Worm (Caenorhabditis elegans) whole organism, L4 larva: ENCODE data around the gene cyn-13.
A peak's percentile ranks its signal among the peaks of the same experiment; 100 is the strongest.
"Not testable (repeated sequence)": the region's sequence is repeated elsewhere in the genome, so short reads cannot be mapped to it uniquely, and the experiment has no call there.

ENCODE experiments used
- D1046.2 ChIP-seq: fragments of 200-800 bp; sonication (Bioruptor generic); IDR thresholded peaks from 2 replicates; pipeline ENCODE4 v1.3.6; 2022; ENCODE audit warnings: missing genetic modification characterization, missing compliant biosample characterization
- F10B5.3 ChIP-seq: sonication (generic microtip); optimal IDR thresholded peaks from 2 replicates; lab custom pipeline; 2016; ENCODE audit warnings: mild to moderate bottlenecking, missing genetic modification characterization, missing compliant biosample characterization
- F44E2.7 ChIP-seq: fragments of 200-800 bp; sonication (Bioruptor generic); IDR thresholded peaks from 2 replicates; pipeline ENCODE4 v2.1.2; 2022; ENCODE audit warnings: missing genetic modification characterization, missing compliant biosample characterization
- R02D3.7 ChIP-seq: fragments of 150-350 bp; sonication (generic microtip); optimal IDR thresholded peaks from 3 replicates; lab custom pipeline; 2014; ENCODE audit warnings: missing biosample characterization, missing genetic modification characterization
- T26A8.4 ChIP-seq: fragments of 200-800 bp; sonication (Bioruptor generic); IDR thresholded peaks from 2 replicates; pipeline ENCODE4 v1.3.6; 2022; ENCODE audit warnings: missing genetic modification characterization, missing compliant biosample characterization
- Y48G9A.11 ChIP-seq: fragments of 200-800 bp; sonication (Bioruptor generic); IDR thresholded peaks from 2 replicates; pipeline ENCODE4 v1.3.6; 2022; ENCODE audit warnings: missing genetic modification reagents, missing genetic modification characterization, missing compliant biosample characterization
- ZK337.2 ChIP-seq: fragments of 200-800 bp; sonication (Bioruptor generic); IDR thresholded peaks from 2 replicates; pipeline ENCODE4 v1.3.6; 2022; ENCODE audit warnings: missing genetic modification reagents, missing genetic modification characterization, missing compliant biosample characterization
- aly-2 ChIP-seq: sonication (generic microtip); optimal IDR thresholded peaks from 2 replicates; lab custom pipeline; 2018; ENCODE audit warnings: missing biosample characterization, missing genetic modification characterization
- ama-1 ChIP-seq: fragments of 150-350 bp; optimal IDR thresholded peaks from 2 replicates; lab custom pipeline; 2014; ENCODE audit warnings: inconsistent platforms, mixed read lengths
- attf-4 ChIP-seq: sonication (generic microtip); optimal IDR thresholded peaks from 3 replicates; lab custom pipeline; 2017; ENCODE audit warnings: missing biosample characterization, missing genetic modification characterization
- ceh-28 ChIP-seq: fragments of 150-350 bp; optimal IDR thresholded peaks from 2 replicates; lab custom pipeline; 2014; ENCODE audit warnings: missing biosample characterization, missing genetic modification reagents, missing genetic modification characterization
- ceh-32 ChIP-seq: sonication (generic microtip); optimal IDR thresholded peaks from 2 replicates; lab custom pipeline; 2016; ENCODE audit warnings: mild to moderate bottlenecking, missing genetic modification characterization, missing compliant biosample characterization; ENCODE audit not compliant: poor library complexity
- ceh-44 ChIP-seq: fragments of 200-800 bp; sonication (Bioruptor generic); IDR thresholded peaks from 2 replicates; pipeline ENCODE4 v1.3.6; 2022; ENCODE audit warnings: missing genetic modification reagents, missing genetic modification characterization, missing compliant biosample characterization
- cey-2 ChIP-seq: sonication (generic microtip); optimal IDR thresholded peaks from 3 replicates; lab custom pipeline; 2017; ENCODE audit warnings: missing genetic modification characterization, mild to moderate bottlenecking, missing compliant biosample characterization, antibody characterized with exemption, borderline replicate concordance; ENCODE audit not compliant: insufficient read depth
- daf-16 ChIP-seq, 3 experiments: sonication (generic microtip); optimal IDR thresholded peaks; 2 replicates each; lab custom pipeline; 2016 to 2017; ENCODE audit warnings: missing genetic modification characterization in 3 of 3, missing genetic modification reagents in 3 of 3, mild to moderate bottlenecking in 2 of 3, missing compliant biosample characterization in 2 of 3, missing biosample characterization in 1 of 3, moderate library complexity in 1 of 3
- dmd-6 ChIP-seq: fragments of 200-800 bp; sonication (Bioruptor generic); IDR thresholded peaks from 2 replicates; pipeline ENCODE4 v1.3.6; 2022; ENCODE audit warnings: missing genetic modification reagents, missing genetic modification characterization, missing compliant biosample characterization
- dpl-1 ChIP-seq: fragments of 150-350 bp; optimal IDR thresholded peaks from 2 replicates; lab custom pipeline; 2014; ENCODE audit warnings: missing biosample characterization, missing genetic modification reagents, missing genetic modification characterization
- dve-1 ChIP-seq: sonication (generic microtip); optimal IDR thresholded peaks from 2 replicates; lab custom pipeline; 2017; ENCODE audit warnings: antibody characterized with exemption, mild to moderate bottlenecking, missing genetic modification characterization, missing compliant biosample characterization; ENCODE audit not compliant: insufficient read depth
- fkh-10 ChIP-seq: fragments of 150-350 bp; optimal IDR thresholded peaks from 2 replicates; lab custom pipeline; 2014; ENCODE audit warnings: missing biosample characterization, missing genetic modification reagents, missing genetic modification characterization
- fos-1 ChIP-seq: fragments of 150-350 bp; optimal IDR thresholded peaks from 2 replicates; lab custom pipeline; 2014; ENCODE audit warnings: missing biosample characterization, missing genetic modification characterization
- gei-8 ChIP-seq: fragments of 200-800 bp; sonication (Bioruptor generic); optimal IDR thresholded peaks from 2 replicates; lab custom pipeline; 2018; ENCODE audit warnings: mild to moderate bottlenecking, missing genetic modification characterization, missing compliant biosample characterization
- hlh-30 ChIP-seq: sonication (generic microtip); optimal IDR thresholded peaks from 2 replicates; lab custom pipeline; 2017; ENCODE audit warnings: antibody characterized with exemption, mild to moderate bottlenecking, missing genetic modification characterization, missing compliant biosample characterization; ENCODE audit not compliant: insufficient read depth
- lim-7 ChIP-seq: fragments of 200-800 bp; sonication (Bioruptor generic); IDR thresholded peaks from 2 replicates; pipeline ENCODE4 v1.3.6; 2022; ENCODE audit warnings: missing genetic modification characterization, missing compliant biosample characterization
- lin-29 ChIP-seq: fragments of 200-800 bp; sonication (Bioruptor generic); IDR thresholded peaks from 2 replicates; pipeline ENCODE4 v1.3.6; 2022; ENCODE audit warnings: missing genetic modification reagents, missing genetic modification characterization, missing compliant biosample characterization
- lir-3 ChIP-seq: sonication (generic microtip); optimal IDR thresholded peaks from 2 replicates; lab custom pipeline; 2016; ENCODE audit warnings: mild to moderate bottlenecking, missing genetic modification characterization, missing compliant biosample characterization
- lsy-2 ChIP-seq, 2 experiments: fragments of 150-350 bp in 1 of 2; sonication (generic microtip) in 1 of 2; optimal IDR thresholded peaks; 2 replicates each; lab custom pipeline; 2014 to 2017; ENCODE audit warnings: missing biosample characterization in 2 of 2, missing genetic modification characterization in 2 of 2
- madf-9 ChIP-seq: fragments of 200-800 bp; sonication (Bioruptor generic); conservative IDR thresholded peaks from 2 replicates; pipeline ENCODE4 v1.3.6; 2022; ENCODE audit warnings: missing genetic modification reagents, missing genetic modification characterization, missing compliant biosample characterization
- mdt-29 ChIP-seq: fragments of 200-800 bp; sonication (Bioruptor generic); IDR thresholded peaks from 2 replicates; pipeline ENCODE4 v1.3.6; 2022; ENCODE audit warnings: missing genetic modification reagents, missing genetic modification characterization, missing compliant biosample characterization
- mes-2 ChIP-seq: sonication (generic microtip); optimal IDR thresholded peaks from 2 replicates; lab custom pipeline; 2016; ENCODE audit warnings: missing genotype, mild to moderate bottlenecking, missing genetic modification characterization, missing compliant biosample characterization; ENCODE audit not compliant: poor library complexity, severe bottlenecking
- mxl-3 ChIP-seq: fragments of 200-800 bp; sonication (Bioruptor generic); optimal IDR thresholded peaks from 2 replicates; lab custom pipeline; 2018; ENCODE audit warnings: mild to moderate bottlenecking, missing genetic modification characterization, missing compliant biosample characterization
- nhr-11 ChIP-seq: fragments of 150-350 bp; optimal IDR thresholded peaks from 2 replicates; lab custom pipeline; 2014; ENCODE audit warnings: missing biosample characterization, missing genetic modification characterization
- nhr-25 ChIP-seq: sonication (generic microtip); optimal IDR thresholded peaks from 2 replicates; lab custom pipeline; 2017; ENCODE audit warnings: missing genetic modification characterization, mild to moderate bottlenecking, missing compliant biosample characterization, antibody characterized with exemption, moderate library complexity, borderline replicate concordance; ENCODE audit not compliant: insufficient read depth
- nhr-48 ChIP-seq: sonication (generic microtip); optimal IDR thresholded peaks from 2 replicates; lab custom pipeline; 2016; ENCODE audit warnings: mild to moderate bottlenecking, missing genetic modification characterization, missing compliant biosample characterization
- nhr-6 ChIP-seq: fragments of 150-350 bp; optimal IDR thresholded peaks from 2 replicates; lab custom pipeline; 2014; ENCODE audit warnings: missing biosample characterization, missing genetic modification characterization
- nhr-76 ChIP-seq: fragments of 150-350 bp; optimal IDR thresholded peaks from 2 replicates; lab custom pipeline; 2014; ENCODE audit warnings: missing biosample characterization, missing genetic modification characterization
- nhr-77 ChIP-seq: fragments of 150-350 bp; optimal IDR thresholded peaks from 2 replicates; lab custom pipeline; 2014; ENCODE audit warnings: missing biosample characterization, missing genetic modification characterization
- snpc-1.2 ChIP-seq: fragments of 200-800 bp; sonication (Bioruptor generic); IDR thresholded peaks from 2 replicates; pipeline ENCODE4 v1.3.6; 2022; ENCODE audit warnings: missing genetic modification reagents, missing genetic modification characterization, missing compliant biosample characterization

cyn-13 gene

DNA sequence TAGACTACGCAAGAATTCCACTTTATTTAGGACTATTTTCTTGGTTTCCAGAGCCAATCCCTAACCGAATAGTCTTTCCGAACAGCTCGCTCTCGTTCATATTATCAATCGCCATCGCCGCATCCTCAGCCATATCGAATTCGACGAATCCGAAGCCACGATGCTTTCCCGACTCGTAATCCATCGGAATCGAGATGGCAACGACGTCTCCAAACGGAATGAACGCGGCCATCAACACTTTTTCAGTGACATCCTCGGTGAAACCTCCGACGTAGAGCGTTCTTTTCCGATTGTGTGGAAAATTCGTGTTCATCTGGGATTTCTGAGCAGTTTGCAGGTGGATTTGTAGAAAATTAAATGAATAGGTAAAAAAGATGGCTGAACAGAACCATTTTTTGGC is at the start of gene cyn-13:
cyn-13 (minus strand) TSS at position 313 of the 400 bp plus-strand sequence.
- TF ChIP-seq ZK337.2 (GFP tag; lab: Robert Waterston, UW) (no peak), D1046.2 (GFP tag; lab: Robert Waterston, UW) (0 out of 2 replicates have a peak, but pooled peaks have one; percentile 54), lsy-2 (tag; optimal IDR thresholded peaks at IDR 0.05; lab: Kevin White, UChicago) (no peak), nhr-77 (tag; lab: Kevin White, UChicago) (no peak), nhr-48 (tag; lab: Kevin White, UChicago) (no peak), ama-1 (lab: Kevin White, UChicago) (peak; percentile 73), nhr-11 (tag; lab: Kevin White, UChicago) (no peak), Y48G9A.11 (peak; percentile 47; the same call in 1 of the 2 replicates), attf-4 (tag; lab: Kevin White, UChicago) (no peak), mdt-29 (GFP tag; lab: Robert Waterston, UW) (0 out of 2 replicates have a peak, but pooled peaks have one; percentile 12), snpc-1.2 (GFP tag; lab: Robert Waterston, UW) (peak; percentile 22; the same call in 1 of the 2 replicates), lir-3 (tag; lab: Kevin White, UChicago) (no peak), nhr-76 (tag; lab: Kevin White, UChicago) (no peak), lim-7 (GFP tag; lab: Robert Waterston, UW) (0 out of 2 replicates have a peak, but pooled peaks have one; percentile 53), ceh-44 (GFP tag; lab: Robert Waterston, UW) (no peak), F44E2.7 (GFP tag; lab: Robert Waterston, UW) (no peak), aly-2 (no peak), ceh-32 (tag; lab: Kevin White, UChicago) (no peak), T26A8.4 (GFP tag; lab: Robert Waterston, UW) (no peak), F10B5.3 (no peak), gei-8 (GFP tag; lab: Kevin White, UChicago) (no peak)

DNA sequence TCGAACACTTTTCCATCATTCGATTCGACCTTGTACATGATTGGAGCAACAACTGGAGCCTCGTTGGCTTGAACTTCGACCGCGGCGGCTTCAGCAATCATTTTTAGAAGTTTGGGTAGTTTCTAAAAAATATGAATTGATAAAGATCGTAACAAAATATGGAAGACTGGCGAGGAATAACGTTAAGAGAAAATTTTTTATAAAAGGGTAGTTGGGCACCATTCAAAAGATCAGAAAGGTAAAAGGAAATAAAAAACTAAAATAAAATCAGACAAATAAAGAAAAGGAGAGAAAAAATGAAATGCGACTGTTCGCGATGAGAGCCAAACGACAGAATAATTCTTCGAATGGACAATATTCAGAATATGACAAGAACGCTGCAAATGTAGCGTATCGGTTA is 49.3 kb upstream of the cyn-13 start, which contains the start of gene skr-8:
skr-8 (minus strand) TSS at position 101 of the 400 bp plus-strand sequence.
- TF ChIP-seq aly-2; lin-29 (GFP tag; lab: Robert Waterston, UW); madf-9 (GFP tag; lab: Robert Waterston, UW): not testable (repeated sequence)

DNA sequence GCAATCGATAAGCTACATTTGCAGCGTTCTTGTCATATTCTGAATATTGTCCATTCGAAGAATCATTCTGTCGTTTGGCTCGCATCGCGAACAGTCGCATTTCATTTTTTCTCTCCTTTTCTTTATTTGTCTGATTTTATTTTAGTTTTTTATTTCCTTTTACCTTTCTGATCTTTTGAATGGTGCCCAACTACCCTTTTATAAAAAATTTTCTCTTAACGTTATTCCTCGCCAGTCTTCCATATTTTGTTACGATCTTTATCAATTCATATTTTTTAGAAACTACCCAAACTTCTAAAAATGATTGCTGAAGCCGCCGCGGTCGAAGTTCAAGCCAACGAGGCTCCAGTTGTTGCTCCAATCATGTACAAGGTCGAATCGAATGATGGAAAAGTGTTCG is 46.8 kb upstream of the cyn-13 start, which contains the start of gene skr-9:
skr-9 (plus strand) TSS at position 301 of the 400 bp plus-strand sequence.
- not testable (repeated sequence) for TF ChIP-seq F10B5.3; fos-1 (tag; lab: Kevin White, UChicago); ceh-28 (tag; lab: Kevin White, UChicago)
- TF ChIP-seq, all 104 proteins: peak for 0; not testable (repeated sequence) for 104

DNA sequence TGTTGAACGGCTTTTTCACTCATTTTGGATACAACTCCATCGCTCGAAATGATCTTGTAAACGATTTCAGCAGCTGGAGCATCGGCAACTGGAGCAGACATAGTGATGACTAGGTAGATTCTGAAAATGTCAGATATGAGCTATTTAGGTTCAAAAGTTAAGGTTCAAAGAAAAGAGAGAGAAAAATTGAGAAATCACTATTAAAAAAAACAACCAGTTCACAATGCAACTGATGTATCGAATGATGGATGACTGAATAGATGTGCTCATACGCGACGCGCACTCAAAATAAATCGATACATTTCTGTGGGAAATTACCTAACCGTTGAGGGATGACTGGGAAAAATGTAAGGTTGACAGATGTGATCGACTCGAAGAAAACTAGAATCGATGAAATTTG is 46.1 kb upstream of the cyn-13 start, which contains the start of gene skr-13:
skr-13 (minus strand) TSS at position 101 of the 400 bp plus-strand sequence.
- TF ChIP-seq nhr-25 (tag; lab: Kevin White, UChicago) (no peak), fkh-10 (no peak), Y48G9A.11 (no peak), cey-2 (tag; lab: Kevin White, UChicago) (no peak), dve-1 (no peak), mxl-3 (GFP tag; lab: Kevin White, UChicago) (no peak), nhr-6 (tag; lab: Kevin White, UChicago) (no peak), daf-16 (GFP tag; optimal IDR thresholded peaks at IDR 0.05; lab: Kevin White, UChicago) (no peak), daf-16 (tag; optimal IDR thresholded peaks at IDR 0.05; lab: Kevin White, UChicago) (no peak), R02D3.7 (tag; lab: Kevin White, UChicago) (no peak), mes-2 (tag; lab: Kevin White, UChicago) (no peak), aly-2 (no peak), T26A8.4 (GFP tag; lab: Robert Waterston, UW) (no peak), hlh-30 (tag; lab: Kevin White, UChicago) (no peak), dmd-6 (GFP tag; lab: Robert Waterston, UW) (no peak), dpl-1 (GFP tag; lab: Kevin White, UChicago) (no peak)
